Worm (Caenorhabditis elegans): ENCODE data around the gene W08A12.2.

The W08A12.2 gene

ce11 chrV:3637086-3637485 lies 48.6 kb downstream of the W08A12.2 start, which contains the start of gene srx-41 (continued):
- TF ChIP-seq Y48G9A.11 (GFP tag; IDR thresholded peaks at IDR 0.05) (no peak), arid-1 (GFP tag; conservative IDR thresholded peaks at IDR 0.05) (no peak), ceh-20 (GFP tag; IDR thresholded peaks at IDR 0.05) (no peak), Y5F2A.4 (GFP tag; optimal IDR thresholded peaks at IDR 0.05) (no peak), daf-16 (GFP tag; optimal IDR thresholded peaks at IDR 0.05) (no peak), daf-16 (tag; optimal IDR thresholded peaks at IDR 0.05) (no peak), dmd-6 (GFP tag; IDR thresholded peaks at IDR 0.05) (no peak)
